Fruit fly (Drosophila melanogaster) whole organism, pupa: ENCODE measurements around the gene Polr2C.

Experiments used
- CG10348 ChIP-seq: fragments of 200-800 bp; sonication (Bioruptor generic); IDR thresholded peaks from 2 replicates; pipeline ENCODE4 v1.3.6; 2022; ENCODE audit warnings: missing biosample characterization, missing genetic modification characterization
- CG12605 ChIP-seq: fragments of 200-800 bp; sonication (Bioruptor generic); IDR thresholded peaks from 2 replicates; pipeline ENCODE4 v1.3.6; 2022; ENCODE audit warnings: missing biosample characterization, missing genetic modification characterization
- CG13204 ChIP-seq: fragments of 200-800 bp; sonication (Bioruptor generic); optimal IDR thresholded peaks from 2 replicates; lab custom pipeline; 2018; ENCODE audit warnings: missing biosample characterization, mild to moderate bottlenecking, missing genetic modification characterization, moderate library complexity
- CG14655 ChIP-seq: fragments of 200-800 bp; sonication (Bioruptor generic); optimal IDR thresholded peaks from 3 replicates; lab custom pipeline; 2017; ENCODE audit warnings: mild to moderate bottlenecking, missing biosample characterization, missing genetic modification reagents, missing genetic modification characterization
- CG15710 ChIP-seq: fragments of 200-800 bp; sonication (Bioruptor generic); optimal IDR thresholded peaks from 2 replicates; lab custom pipeline; 2018; ENCODE audit warnings: missing biosample characterization, mild to moderate bottlenecking, missing genetic modification characterization, moderate library complexity
- CG17806 ChIP-seq: fragments of 200-800 bp; sonication (Bioruptor generic); optimal IDR thresholded peaks from 2 replicates; lab custom pipeline; 2018; ENCODE audit warnings: missing biosample characterization, mild to moderate bottlenecking, missing genetic modification characterization, moderate library complexity
- CG32121 ChIP-seq: fragments of 200-800 bp; sonication (Bioruptor generic); IDR thresholded peaks from 2 replicates; pipeline ENCODE4 v1.3.6; 2022; ENCODE audit warnings: missing biosample characterization, missing genetic modification characterization
- CG34367 ChIP-seq: fragments of 200-800 bp; sonication (Bioruptor generic); optimal IDR thresholded peaks from 2 replicates; lab custom pipeline; 2018; ENCODE audit warnings: missing biosample characterization, mild to moderate bottlenecking, missing genetic modification characterization
- CG4496 ChIP-seq: fragments of 200-800 bp; sonication (Bioruptor generic); IDR thresholded peaks from 3 replicates; pipeline ENCODE4 v1.3.6; 2022; ENCODE audit warnings: missing biosample characterization, missing genetic modification characterization
- CG8159 ChIP-seq: fragments of 200-800 bp; sonication (Bioruptor generic); optimal IDR thresholded peaks from 3 replicates; lab custom pipeline; 2018; ENCODE audit warnings: missing biosample characterization, mild to moderate bottlenecking, missing genetic modification characterization, moderate library complexity
- CG8301 ChIP-seq: fragments of 200-800 bp; sonication (Bioruptor generic); optimal IDR thresholded peaks from 2 replicates; lab custom pipeline; 2018; ENCODE audit warnings: missing biosample characterization, mild to moderate bottlenecking, missing genetic modification characterization
- CG9948 ChIP-seq: fragments of 200-800 bp; sonication (Bioruptor generic); optimal IDR thresholded peaks from 2 replicates; lab custom pipeline; 2018; ENCODE audit warnings: missing biosample characterization, mild to moderate bottlenecking, missing genetic modification characterization, moderate library complexity
- D1 ChIP-seq: fragments of 200-800 bp; sonication (Bioruptor generic); optimal IDR thresholded peaks from 2 replicates; lab custom pipeline; 2018; ENCODE audit warnings: missing biosample characterization, mild to moderate bottlenecking, missing genetic modification characterization, moderate library complexity
- EcR ChIP-seq: fragments of 200-800 bp; sonication (Bioruptor generic); optimal IDR thresholded peaks from 3 replicates; lab custom pipeline; 2019; ENCODE audit warnings: missing biosample characterization, missing genetic modification characterization, mild to moderate bottlenecking, moderate library complexity, missing genetic modification reagents
- Ets98B ChIP-seq: fragments of 200-800 bp; sonication (Bioruptor generic); IDR thresholded peaks from 2 replicates; pipeline ENCODE4 v1.3.6; 2022; ENCODE audit warnings: missing biosample characterization, missing genetic modification characterization
- Pif1A ChIP-seq: fragments of 200-800 bp; sonication (Bioruptor generic); optimal IDR thresholded peaks from 3 replicates; lab custom pipeline; 2016; ENCODE audit warnings: missing biosample characterization, missing genetic modification characterization
- Pif1B ChIP-seq: fragments of 200-800 bp; sonication (Bioruptor generic); optimal IDR thresholded peaks from 3 replicates; lab custom pipeline; 2016; ENCODE audit warnings: missing biosample characterization, missing genetic modification characterization
- Snoo ChIP-seq: fragments of 200-800 bp; sonication (Bioruptor generic); optimal IDR thresholded peaks from 3 replicates; lab custom pipeline; 2017; ENCODE audit warnings: missing biosample characterization, mild to moderate bottlenecking, missing genetic modification characterization, inconsistent platforms
- fd96Ca ChIP-seq: fragments of 200-800 bp; sonication (Bioruptor generic); IDR thresholded peaks from 3 replicates; pipeline ENCODE4 v1.3.6; 2022; ENCODE audit warnings: missing biosample characterization, missing genetic modification characterization
- gl ChIP-seq: fragments of 200-800 bp; sonication (Bioruptor generic); optimal IDR thresholded peaks from 2 replicates; lab custom pipeline; 2018; ENCODE audit warnings: missing biosample characterization, mild to moderate bottlenecking, missing genetic modification characterization
- rn ChIP-seq: fragments of 200-800 bp; sonication (Bioruptor generic); IDR thresholded peaks from 2 replicates; pipeline ENCODE4 v1.3.6; 2022; ENCODE audit warnings: missing biosample characterization, missing genetic modification characterization

The Polr2C gene

dm6 chr2L:13829540-13829939 is 3.6 kb upstream of the Polr2C start, which contains the start of the genes Arpc1 and Orc5:
TSS of gene Arpc1 (minus strand) at chr2L:13829741.
TSS of gene Orc5 (plus strand) at chr2L:13829837.
- TF ChIP-seq CG10348 (GFP tag; lab: Robert Waterston, UW) = no peak

dm6 chr2L:13835002-13835910 is 2.1 kb downstream of the Polr2C start, which contains the start of the genes mRpS23 and CenG1A:
TSS of gene mRpS23 (minus strand) at chr2L:13835072.
TSS of gene CenG1A (plus strand) at chr2L:13835564.
- TF ChIP-seq D1 (tag; lab: Kevin White, UChicago) = no peak
- peak; percentile 100 for TF ChIP-seq Ets98B (GFP tag; lab: Robert Waterston, UW)
- TF ChIP-seq CG13204 (GFP tag; lab: Kevin White, UChicago) = no peak
- peak; percentile 100 for TF ChIP-seq CG34367 (tag; lab: Kevin White, UChicago)
- TF ChIP-seq EcR (GFP tag; lab: Kevin White, UChicago) = peak; percentile 67
- TF ChIP-seq CG10348 (GFP tag; lab: Robert Waterston, UW) = peak; percentile 99
- TF ChIP-seq rn = peak; percentile 100
- peak; percentile 100 for TF ChIP-seq Pif1B (GFP tag; lab: Kevin White, UChicago)
- peak; percentile 100 for TF ChIP-seq CG14655 (GFP tag; lab: Kevin White, UChicago)
- TF ChIP-seq CG4496 (GFP tag; lab: Robert Waterston, UW) = peak; percentile 100
- peak; percentile 100 for TF ChIP-seq Pif1A (GFP tag; lab: Kevin White, UChicago)
- peak; percentile 100 for TF ChIP-seq CG15710 (tag; lab: Kevin White, UChicago)
- TF ChIP-seq fd96Ca (GFP tag; lab: Robert Waterston, UW) = peak; percentile 100
- peak; percentile 100 for TF ChIP-seq CG9948 (tag; lab: Kevin White, UChicago)
- peak; percentile 100 for TF ChIP-seq CG8159 (tag; lab: Kevin White, UChicago)
- peak; percentile 100 for TF ChIP-seq Snoo (tag; lab: Kevin White, UChicago)
- peak; percentile 100 for TF ChIP-seq CG17806 (tag; lab: Kevin White, UChicago)
- peak; percentile 100 for TF ChIP-seq CG8301 (tag; lab: Kevin White, UChicago)
- TF ChIP-seq CG12605 (GFP tag; lab: Robert Waterston, UW) = peak; percentile 100
- peak; percentile 100 for TF ChIP-seq gl (tag; lab: Kevin White, UChicago)
- peak; percentile 100 for TF ChIP-seq CG32121 (GFP tag; lab: Robert Waterston, UW)
- TF ChIP-seq, all 21 proteins: peak for 19

- no peak for TF ChIP-seq CG9948 (tag; lab: Kevin White, UChicago)
- no peak for TF ChIP-seq CG4496 (GFP tag; lab: Robert Waterston, UW)
- TF ChIP-seq D1 (tag; lab: Kevin White, UChicago) = no peak
- TF ChIP-seq CG13204 (GFP tag; lab: Kevin White, UChicago) = no peak
- no peak for TF ChIP-seq gl (tag; lab: Kevin White, UChicago)
Measured at dm6 chr2L:13835959-13836358, 2.8 kb downstream of the Polr2C start.

DNA sequence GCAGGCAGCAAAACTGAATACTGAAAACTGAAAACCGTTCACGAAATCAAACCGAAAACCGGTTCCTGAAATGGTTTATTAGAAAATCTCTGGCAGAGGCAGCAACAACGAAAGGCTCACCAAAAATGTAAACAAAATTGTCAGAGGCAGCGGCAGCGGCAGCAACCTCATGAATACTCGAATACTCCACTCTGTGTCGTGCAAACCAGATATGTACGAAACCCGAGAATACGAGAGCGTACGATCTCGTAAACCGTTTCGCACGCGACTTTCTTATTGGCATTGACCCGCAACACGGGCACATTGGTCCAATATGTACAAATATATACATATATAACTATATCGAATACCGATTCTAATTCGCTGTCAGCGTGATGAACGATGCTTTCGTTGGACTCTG is 4.4 kb downstream of the Polr2C start:
- TF ChIP-seq CG13204 (GFP tag; lab: Kevin White, UChicago) (no peak), CG14655 (GFP tag; lab: Kevin White, UChicago) (no peak), CG12605 (GFP tag; lab: Robert Waterston, UW) (no peak), CG8159 (tag; lab: Kevin White, UChicago) (no peak), CG17806 (tag; lab: Kevin White, UChicago) (no peak), CG9948 (tag; lab: Kevin White, UChicago) (no peak), D1 (tag; lab: Kevin White, UChicago) (no peak)

- TF ChIP-seq gl (tag; lab: Kevin White, UChicago) (no peak), D1 (tag; lab: Kevin White, UChicago) (no peak), fd96Ca (GFP tag; lab: Robert Waterston, UW) (no peak), Pif1A (GFP tag; lab: Kevin White, UChicago) (no peak), rn (no peak), CG8301 (tag; lab: Kevin White, UChicago) (no peak), CG17806 (tag; lab: Kevin White, UChicago) (no peak), CG15710 (tag; lab: Kevin White, UChicago) (no peak), CG12605 (GFP tag; lab: Robert Waterston, UW) (no peak), EcR (GFP tag; lab: Kevin White, UChicago) (no peak), CG8159 (tag; lab: Kevin White, UChicago) (no peak), CG34367 (tag; lab: Kevin White, UChicago) (no peak), CG10348 (GFP tag; lab: Robert Waterston, UW) (no peak), CG32121 (GFP tag; lab: Robert Waterston, UW) (no peak)
Measured at dm6 chr2L:13838647-13839390, 5.7 kb downstream of the Polr2C start.
